Worm (Caenorhabditis elegans) whole organism, dauer: Measurements from ENCODE around the gene srxa-9.

Experiments
- unc-62 ChIP-seq: sonication (generic microtip); optimal IDR thresholded peaks from 2 replicates; lab custom pipeline; 2017; ENCODE audit warnings: missing biosample characterization, missing genetic modification reagents, missing genetic modification characterization

The srxa-9 gene

ce11 chrX:15740526-15740925 is 6.3 kb upstream of the srxa-9 start, which contains the start of gene srg-64:
TSS of gene srg-64 (minus strand) at chrX:15740626.
- TF ChIP-seq unc-62 (GFP tag; lab: Kevin White, UChicago): no peak

DNA sequence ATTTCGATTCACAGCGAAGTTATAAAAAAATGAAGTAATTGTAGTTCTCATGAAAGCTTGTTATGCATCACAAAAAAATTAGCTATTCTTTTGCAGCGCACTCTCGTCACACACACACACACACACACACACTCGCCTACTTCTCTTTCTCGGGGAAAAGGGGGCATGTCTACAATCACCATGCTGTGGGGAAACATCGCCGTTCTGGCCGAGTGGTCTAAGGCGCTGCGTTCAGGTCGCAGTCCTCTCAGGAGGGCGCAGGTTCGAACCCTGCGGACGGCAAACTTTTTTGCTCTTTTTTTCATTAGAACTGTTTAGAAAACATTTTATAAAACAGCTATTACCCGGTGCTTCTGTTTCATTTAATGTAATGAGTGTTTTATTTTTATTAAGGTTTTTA is 5.0 kb upstream of the srxa-9 start:
- no peak for TF ChIP-seq unc-62 (GFP tag; lab: Kevin White, UChicago)

DNA sequence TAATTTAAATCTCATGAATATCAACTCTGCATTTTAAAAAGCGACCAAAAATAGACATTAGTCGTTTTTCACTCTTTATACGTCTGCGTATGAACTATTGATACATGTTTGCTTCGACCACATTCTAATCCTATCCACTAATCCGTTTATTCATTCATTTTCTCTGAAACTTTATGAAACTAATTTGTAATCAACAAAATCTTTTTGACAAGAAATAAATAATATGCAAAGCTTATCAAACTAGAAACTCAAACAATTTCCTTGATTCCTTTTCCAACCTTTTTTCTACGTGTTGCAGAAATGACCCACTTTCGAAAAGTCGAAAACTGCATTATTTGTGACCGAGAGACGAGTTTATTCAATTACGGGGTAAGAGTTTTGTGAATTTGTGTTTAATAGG is 4.5 kb upstream of the srxa-9 start, which contains the start of gene nhr-255:
TSS of gene nhr-255 (plus strand) at position 301 of the 400 bp plus-strand sequence.
- TF ChIP-seq unc-62 (GFP tag; lab: Kevin White, UChicago): no peak

DNA sequence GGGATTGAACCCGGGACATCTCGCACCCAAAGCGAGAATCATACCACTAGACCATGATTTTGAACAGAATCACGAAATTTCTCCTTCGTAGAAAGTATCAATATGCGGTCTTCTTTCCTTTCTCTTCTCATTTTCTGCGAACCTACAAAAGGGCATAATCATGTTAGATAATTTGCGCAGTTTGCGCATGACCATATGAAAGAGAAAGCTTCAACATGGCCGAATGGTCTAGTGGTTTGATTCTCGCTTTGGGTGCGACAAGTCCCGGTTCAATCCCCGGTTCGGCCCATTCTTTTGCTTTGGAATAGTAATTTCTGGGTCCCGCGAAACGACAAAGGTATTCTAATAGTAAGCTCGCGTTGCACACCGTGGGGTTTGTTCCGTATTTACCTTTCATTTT is 1.0 kb downstream of the srxa-9 start:
- TF ChIP-seq unc-62 (GFP tag; lab: Kevin White, UChicago): no peak

DNA sequence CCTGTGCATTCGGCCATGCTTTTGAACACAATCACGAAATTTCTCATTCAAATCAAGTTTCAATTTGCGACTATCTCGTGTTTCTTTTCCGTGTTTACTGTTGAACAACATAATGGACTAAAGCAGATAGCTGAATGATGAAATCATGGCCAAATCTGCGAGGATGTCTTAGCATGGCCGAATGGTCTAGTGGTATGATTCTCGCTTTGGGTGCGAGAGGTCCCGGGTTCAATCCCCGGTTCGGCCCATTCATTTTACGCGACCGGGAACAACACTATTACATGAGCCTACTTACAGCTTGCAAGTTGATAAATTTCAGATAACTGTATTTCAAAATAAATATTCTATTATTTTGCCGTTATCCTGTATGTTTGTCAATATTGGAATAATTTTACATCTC is 4.4 kb downstream of the srxa-9 start:
- TF ChIP-seq unc-62 (GFP tag; lab: Kevin White, UChicago): no peak

DNA sequence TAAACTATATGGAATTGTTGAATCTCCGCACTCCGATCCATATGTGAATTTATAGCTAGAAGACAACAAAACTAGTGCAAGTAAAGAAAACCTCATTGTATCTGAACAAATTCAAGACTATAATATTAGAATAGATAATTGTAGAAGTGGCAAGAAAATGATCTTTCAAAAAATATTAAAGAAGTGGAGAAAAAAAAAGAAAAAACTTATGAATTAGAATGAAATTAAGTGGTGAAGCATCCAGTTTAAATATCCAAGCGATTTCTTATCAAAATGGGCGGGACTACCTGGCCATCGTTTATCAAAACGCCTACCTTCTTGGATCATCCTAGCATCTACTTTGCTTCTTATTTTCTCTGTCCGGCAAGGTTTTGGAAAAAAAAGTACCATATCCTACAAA is 10.4 kb downstream of the srxa-9 start, which contains the start of gene wrt-4:
TSS of gene wrt-4 (minus strand) at position 101 of the 400 bp plus-strand sequence.
- no peak for TF ChIP-seq unc-62 (GFP tag; lab: Kevin White, UChicago)

ce11 chrX:15759222-15759621 is 12.4 kb downstream of the srxa-9 start:
- TF ChIP-seq unc-62 (GFP tag; lab: Kevin White, UChicago): no peak

DNA sequence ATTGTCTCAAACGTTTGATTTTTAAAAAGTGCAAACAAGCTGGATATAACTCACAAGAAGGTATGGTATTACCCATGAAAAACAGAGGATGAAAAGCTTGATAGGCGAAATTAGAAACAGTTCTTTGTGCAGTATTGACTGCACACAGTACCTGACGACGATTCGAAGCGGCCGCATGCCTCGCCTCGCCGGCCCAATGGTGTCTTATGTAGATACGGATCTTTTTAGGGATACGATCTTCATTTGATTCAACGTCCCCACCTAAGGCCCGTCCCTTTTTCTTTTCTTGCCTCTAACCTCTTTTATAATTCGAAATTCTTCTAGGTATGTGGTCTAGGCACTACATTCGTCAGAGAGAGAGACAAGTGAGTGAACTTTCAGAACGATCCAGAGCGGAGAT is 19.3 kb downstream of the srxa-9 start, which contains the start of gene bus-17:
TSS of gene bus-17 (minus strand) at position 208 of the 400 bp plus-strand sequence.
- TF ChIP-seq unc-62 (GFP tag; lab: Kevin White, UChicago): no peak

- TF ChIP-seq unc-62 (GFP tag; lab: Kevin White, UChicago): no peak
Measured at ce11 chrX:15766861-15767260, 20.1 kb downstream of the srxa-9 start.

ce11 chrX:15768532-15768931 is 21.7 kb downstream of the srxa-9 start:
- TF ChIP-seq unc-62 (GFP tag; lab: Kevin White, UChicago): no peak

- no peak for TF ChIP-seq unc-62 (GFP tag; lab: Kevin White, UChicago)
Measured at ce11 chrX:15769895-15770559, 23.2 kb downstream of the srxa-9 start.

ce11 chrX:15770787-15771186 is 24.0 kb downstream of the srxa-9 start:
- TF ChIP-seq unc-62 (GFP tag; lab: Kevin White, UChicago): no peak

DNA sequence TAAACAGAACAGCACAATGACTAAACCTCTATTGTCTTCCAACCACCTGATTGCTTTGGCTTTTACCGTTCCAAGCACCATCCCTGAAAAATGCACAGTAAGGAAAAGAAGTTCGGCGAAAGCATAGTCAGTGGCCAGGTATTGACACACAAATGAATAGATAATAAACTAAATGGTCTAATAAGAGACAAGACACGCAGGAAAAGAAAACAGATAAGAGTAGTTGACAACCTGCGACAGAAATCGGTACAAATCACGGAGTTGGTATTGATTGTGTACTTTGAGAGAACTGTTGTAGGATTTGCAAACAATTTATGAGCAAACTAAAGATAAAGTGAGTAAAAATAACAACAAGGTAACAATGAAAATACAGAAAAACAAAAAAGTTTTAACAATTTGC is 24.6 kb downstream of the srxa-9 start, which contains the start of gene Y7A5A.1:
TSS of gene Y7A5A.1 (minus strand) at position 83 of the 400 bp plus-strand sequence.
- no peak for TF ChIP-seq unc-62 (GFP tag; lab: Kevin White, UChicago)

DNA sequence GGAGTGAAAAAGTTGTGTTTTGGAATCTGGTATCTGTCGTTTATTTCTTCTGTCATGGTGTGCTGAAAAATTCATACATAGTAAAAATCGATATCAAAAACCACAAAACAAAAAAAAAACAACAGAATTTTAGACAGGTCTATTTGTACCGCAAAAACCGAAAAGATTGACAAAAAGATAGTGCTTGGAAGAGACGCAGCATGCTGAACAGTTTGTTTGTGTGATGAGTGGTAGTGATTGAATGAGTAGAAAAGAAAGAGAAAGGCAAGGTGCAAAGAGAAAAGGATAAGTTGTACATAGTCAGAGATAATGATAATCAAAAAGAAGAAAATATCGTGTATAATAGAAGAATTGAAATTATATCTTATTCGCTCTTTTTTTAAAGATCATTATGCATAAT is 25.9 kb downstream of the srxa-9 start, which contains the start of gene Y7A5A.2:
TSS of gene Y7A5A.2 (minus strand) at position 62 of the 400 bp plus-strand sequence.
- TF ChIP-seq unc-62 (GFP tag; lab: Kevin White, UChicago): no peak

ce11 chrX:15773262-15773908 is 26.6 kb downstream of the srxa-9 start, which contains the start of gene Y7A5A.13:
TSS of gene Y7A5A.13 (plus strand) at chrX:15773858.
- TF ChIP-seq unc-62 (GFP tag; lab: Kevin White, UChicago): no peak

ce11 chrX:15779503-15779902 is 32.7 kb downstream of the srxa-9 start:
- TF ChIP-seq unc-62 (GFP tag; lab: Kevin White, UChicago): no peak
